Fruit fly (Drosophila melanogaster): ENCODE data around the gene CG13360.

The CG13360 gene

DNA sequence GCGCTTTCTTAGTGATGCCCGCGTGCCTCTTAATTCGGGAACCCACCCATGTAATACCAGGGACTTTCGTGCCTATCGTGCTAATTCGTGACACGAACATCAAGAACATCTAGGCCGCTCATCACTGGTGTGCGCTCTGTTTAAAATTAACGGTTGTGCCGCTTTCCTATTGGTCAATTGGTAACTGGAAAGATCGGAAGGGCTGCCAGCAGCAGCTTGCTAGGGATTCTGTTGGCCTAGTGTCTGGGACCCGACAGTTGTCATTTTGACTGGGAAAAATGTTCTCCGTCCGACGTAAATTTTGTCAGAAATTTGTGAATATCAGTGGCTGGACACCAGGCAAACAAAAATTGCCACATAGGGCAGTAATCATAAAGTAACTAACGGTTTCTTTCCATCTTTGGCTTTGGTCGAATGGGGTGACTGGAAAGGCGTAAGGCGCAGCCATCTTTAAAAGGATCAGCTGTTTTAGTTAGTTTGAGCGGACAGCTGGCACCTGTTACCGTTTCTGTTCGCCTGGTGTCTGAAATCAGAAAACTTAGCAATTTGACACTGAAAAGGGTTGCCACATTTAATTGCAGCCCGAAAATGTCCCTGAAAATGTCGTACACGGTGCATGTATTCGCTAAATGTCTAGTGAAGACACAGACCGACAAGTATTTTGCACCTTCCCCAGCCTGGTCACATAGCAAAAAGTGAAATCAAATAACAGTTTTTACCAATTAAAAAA, 30.8 kb downstream of the CG13360 start, which contains the start of gene CG5273:
CG5273 (plus strand) TSS at position 703 of the 730 bp plus-strand sequence.
- TF ChIP-seq EcR (GFP tag; optimal IDR thresholded peaks at IDR 0.05) (no peak), CG8478 (optimal IDR thresholded peaks at IDR 0.05) (no peak), Dll (optimal IDR thresholded peaks at IDR 0.05) (no peak), usp (GFP tag; optimal IDR thresholded peaks at IDR 0.05) (no peak), pan (optimal IDR thresholded peaks at IDR 0.05) (no peak), psq (optimal IDR thresholded peaks at IDR 0.05) (no peak)

DNA sequence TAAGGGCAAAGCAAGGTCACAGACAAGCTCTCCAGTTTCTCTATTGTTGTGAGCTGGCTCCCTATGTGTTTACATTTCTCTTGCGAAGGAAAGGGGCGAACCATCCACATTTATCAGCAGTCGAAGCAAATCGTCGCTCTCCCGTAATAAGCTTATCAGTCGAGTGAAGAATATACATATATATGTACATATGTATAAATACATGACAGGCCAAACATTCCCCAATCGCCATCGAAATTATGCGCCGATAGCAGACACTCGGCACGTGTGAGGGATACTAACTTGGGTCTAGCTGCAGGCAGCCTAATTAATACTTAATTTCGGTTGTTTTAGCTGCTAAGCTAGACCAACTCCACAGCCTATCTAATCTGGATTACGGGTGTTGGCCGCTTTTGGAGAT, 33.0 kb downstream of the CG13360 start:
- TF ChIP-seq psq (optimal IDR thresholded peaks at IDR 0.05) (no peak), Dll (optimal IDR thresholded peaks at IDR 0.05) (no peak), CG8478 (optimal IDR thresholded peaks at IDR 0.05) (no peak), pan (optimal IDR thresholded peaks at IDR 0.05) (no peak)

DNA sequence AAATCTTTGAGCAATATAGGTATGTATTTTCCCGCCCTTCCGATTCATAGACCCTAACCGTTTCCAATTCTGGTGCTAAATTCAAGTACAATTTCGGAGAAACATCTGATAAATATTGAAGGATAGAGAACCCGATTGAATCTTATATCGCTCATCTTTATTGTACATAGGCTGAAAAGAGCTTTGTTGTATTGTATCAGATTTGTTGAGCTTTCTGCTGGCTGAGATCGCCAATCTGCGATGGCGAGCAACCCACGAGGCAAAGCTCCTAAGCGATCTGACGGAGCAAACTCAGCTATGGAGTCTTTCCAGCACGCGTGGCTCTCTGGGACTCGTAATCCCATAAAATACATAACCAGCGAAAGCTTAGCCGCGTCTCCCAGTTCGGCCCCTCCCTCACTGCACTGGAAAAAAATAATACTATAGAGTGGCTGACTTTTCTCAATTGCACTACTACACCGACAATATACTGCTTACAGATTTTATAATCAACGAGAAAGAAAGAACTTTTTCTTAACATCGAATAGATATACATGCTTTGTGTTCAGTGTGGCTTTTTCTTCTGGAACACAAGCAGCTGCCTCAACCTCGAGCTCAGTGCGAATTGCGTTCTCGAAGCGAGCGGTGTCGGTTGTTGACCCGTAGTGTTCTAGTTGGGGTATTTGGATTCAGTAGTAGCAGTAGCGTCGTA, 34.1 kb downstream of the CG13360 start:
- TF ChIP-seq EcR (GFP tag; optimal IDR thresholded peaks at IDR 0.05), result peak in 1 of 2 experiments; percentile 73
- TF ChIP-seq Dll (optimal IDR thresholded peaks at IDR 0.05), result no peak

DNA sequence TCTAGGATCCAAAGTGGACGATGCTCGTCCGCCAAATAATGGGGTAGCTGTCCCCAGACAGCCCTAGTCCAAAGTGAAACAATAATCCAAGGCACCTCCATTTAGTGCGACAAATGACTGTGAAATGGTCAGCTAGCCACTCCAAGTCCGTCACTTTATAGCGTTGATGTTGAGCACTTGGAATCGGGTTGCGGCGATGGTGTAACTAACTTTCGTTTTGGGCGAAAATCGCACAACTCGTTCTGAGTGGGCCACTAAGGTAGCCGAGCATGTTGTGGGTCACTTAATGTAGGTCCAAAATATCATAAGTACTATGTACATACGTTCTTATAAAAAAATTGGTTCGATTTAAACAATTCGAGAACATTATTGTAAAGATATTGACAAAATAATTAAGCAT, 36.3 kb downstream of the CG13360 start, which contains the start of gene CG13361:
CG13361 (minus strand) TSS at position 101 of the 400 bp plus-strand sequence.
- TF ChIP-seq usp (GFP tag; optimal IDR thresholded peaks at IDR 0.05), result no peak
- TF ChIP-seq EcR (GFP tag; optimal IDR thresholded peaks at IDR 0.05), result no peak
- TF ChIP-seq pan (optimal IDR thresholded peaks at IDR 0.05), result no peak
- TF ChIP-seq psq (optimal IDR thresholded peaks at IDR 0.05), result no peak
- no peak for TF ChIP-seq CG8478 (optimal IDR thresholded peaks at IDR 0.05)
- TF ChIP-seq Dll (optimal IDR thresholded peaks at IDR 0.05), result no peak

DNA sequence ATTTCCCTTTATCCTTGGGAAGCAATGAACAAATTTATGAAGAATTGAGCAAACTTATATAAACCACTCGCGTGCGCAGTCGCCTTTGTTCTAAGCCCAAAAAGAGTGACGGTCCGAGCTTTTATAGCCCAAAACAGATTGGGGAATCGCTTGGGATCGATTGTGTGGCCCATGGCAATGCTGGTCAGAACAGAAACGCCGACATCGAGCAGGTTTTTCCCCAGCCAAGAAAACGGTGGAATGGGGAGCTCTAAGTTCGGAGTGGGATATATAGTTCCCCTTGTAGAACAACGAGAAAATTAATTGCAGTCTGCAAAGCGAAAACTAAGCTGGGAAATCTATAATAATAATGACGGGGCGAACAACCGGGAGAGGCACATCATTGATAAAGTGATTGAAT, 38.7 kb downstream of the CG13360 start, which contains the start of gene CG13362:
CG13362 (minus strand) TSS at position 101 of the 400 bp plus-strand sequence.
- no peak for TF ChIP-seq pan (optimal IDR thresholded peaks at IDR 0.05)
- no peak for TF ChIP-seq Dll (optimal IDR thresholded peaks at IDR 0.05)
- TF ChIP-seq EcR (GFP tag; optimal IDR thresholded peaks at IDR 0.05), result no peak
- no peak for TF ChIP-seq CG8478 (optimal IDR thresholded peaks at IDR 0.05)
- no peak for TF ChIP-seq psq (optimal IDR thresholded peaks at IDR 0.05)
- no peak for TF ChIP-seq usp (GFP tag; optimal IDR thresholded peaks at IDR 0.05)

DNA sequence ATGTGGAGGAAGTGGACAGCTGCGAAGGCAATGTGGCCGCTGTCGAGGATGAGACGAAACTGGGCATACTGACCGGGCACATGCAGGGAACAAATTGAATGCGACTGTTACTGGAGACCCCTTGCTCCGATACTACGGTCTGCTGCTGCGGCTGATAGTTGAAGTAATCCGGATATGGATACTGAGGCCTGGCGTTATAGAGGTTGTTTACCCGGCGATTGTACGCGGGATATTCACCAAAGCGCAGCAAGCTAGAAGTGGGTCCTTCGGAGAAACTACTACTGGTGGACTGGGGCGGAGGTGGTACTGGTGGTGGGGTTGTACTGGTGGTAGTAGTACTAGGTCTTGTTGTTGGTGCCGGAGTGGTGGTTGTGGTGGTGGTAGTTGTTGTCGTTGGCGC, 39.8 kb downstream of the CG13360 start, which contains the start of gene CG5254:
CG5254 (plus strand) TSS at position 301 of the 400 bp plus-strand sequence.
- TF ChIP-seq pan (optimal IDR thresholded peaks at IDR 0.05), result no peak
- TF ChIP-seq Dll (optimal IDR thresholded peaks at IDR 0.05), result no peak
- TF ChIP-seq psq (optimal IDR thresholded peaks at IDR 0.05), result no peak
- no peak for TF ChIP-seq CG8478 (optimal IDR thresholded peaks at IDR 0.05)
- TF ChIP-seq EcR (GFP tag; optimal IDR thresholded peaks at IDR 0.05), result no peak
- no peak for TF ChIP-seq usp (GFP tag; optimal IDR thresholded peaks at IDR 0.05)

DNA sequence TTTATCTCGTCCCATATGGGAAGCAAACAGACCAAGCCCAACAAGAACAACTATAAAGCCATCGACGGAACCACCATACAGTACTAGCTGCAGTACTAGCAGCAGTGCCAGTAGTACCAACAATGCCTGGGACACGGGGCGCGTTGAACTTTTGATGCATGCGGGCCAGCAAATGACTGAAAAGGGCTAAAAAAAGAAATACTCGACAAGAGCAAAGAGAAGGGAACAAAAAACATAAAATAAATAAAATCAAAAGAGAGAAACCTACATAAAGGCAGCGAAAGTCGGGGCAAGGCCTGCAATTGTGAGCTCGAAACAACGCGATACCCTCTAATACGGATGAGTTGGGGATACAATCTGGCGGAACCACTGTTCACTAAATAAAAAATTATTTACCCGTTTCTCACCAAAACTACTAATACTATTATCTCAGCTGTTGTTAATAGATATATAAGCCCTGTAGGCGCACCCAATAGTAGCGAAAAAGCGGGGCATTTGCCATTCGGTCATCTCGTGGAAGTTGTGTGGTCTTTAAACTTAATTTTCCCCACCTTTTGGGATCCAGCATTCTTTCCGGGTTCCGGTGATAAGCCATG, 50.2 kb downstream of the CG13360 start:
- TF ChIP-seq pan (optimal IDR thresholded peaks at IDR 0.05), result peak; percentile 55
- no peak for TF ChIP-seq psq (optimal IDR thresholded peaks at IDR 0.05)

Measured in whole organism.